Worm (Caenorhabditis elegans) whole organism, mixed stage, embryonic: ENCODE measurements around the gene srt-47.

Experiments used
- ceh-39 ChIP-seq: fragments of 150-350 bp; optimal IDR thresholded peaks from 2 replicates; lab custom pipeline; 2014; ENCODE audit warnings: missing biosample characterization, missing genetic modification characterization
- ceh-83 ChIP-seq: fragments of 200-800 bp; sonication (Bioruptor generic); optimal IDR thresholded peaks from 2 replicates; lab custom pipeline; 2018; ENCODE audit warnings: mild to moderate bottlenecking, missing genetic modification characterization, missing compliant biosample characterization
- elt-1 ChIP-seq: sonication (generic microtip); optimal IDR thresholded peaks from 2 replicates; lab custom pipeline; 2017; ENCODE audit warnings: missing genetic modification characterization, mild to moderate bottlenecking, missing compliant biosample characterization, antibody characterized with exemption, moderate library complexity, borderline replicate concordance; ENCODE audit not compliant: insufficient read depth
- elt-3 ChIP-seq: fragments of 150-350 bp; optimal IDR thresholded peaks from 2 replicates; lab custom pipeline; 2014; ENCODE audit warnings: missing biosample characterization, missing genetic modification characterization
- mab-5 ChIP-seq: fragments of 150-350 bp; optimal IDR thresholded peaks from 2 replicates; lab custom pipeline; 2014; ENCODE audit warnings: missing biosample characterization, missing genetic modification characterization
- mep-1 ChIP-seq: fragments of 150-350 bp; optimal IDR thresholded peaks from 2 replicates; lab custom pipeline; 2017; ENCODE audit warnings: missing biosample characterization, missing genetic modification reagents, missing genetic modification characterization, inconsistent platforms
- nhr-28 ChIP-seq: fragments of 150-350 bp; optimal IDR thresholded peaks from 2 replicates; lab custom pipeline; 2014; ENCODE audit warnings: missing biosample characterization, missing genetic modification characterization
- nhr-76 ChIP-seq: sonication (generic microtip); optimal IDR thresholded peaks from 2 replicates; lab custom pipeline; 2017; ENCODE audit warnings: missing biosample characterization, missing genetic modification characterization
- pha-4 ChIP-seq: fragments of 150-350 bp; optimal IDR thresholded peaks from 2 replicates; lab custom pipeline; 2018; ENCODE audit warnings: missing biosample characterization, missing genetic modification reagents, missing genetic modification characterization
- snpc-4 ChIP-seq: fragments of 150-350 bp; optimal IDR thresholded peaks from 2 replicates; lab custom pipeline; 2014; ENCODE audit warnings: missing biosample characterization, missing genetic modification characterization
- sptf-1 ChIP-seq: sonication (generic microtip); optimal IDR thresholded peaks from 2 replicates; lab custom pipeline; 2017; ENCODE audit warnings: mild to moderate bottlenecking, missing genetic modification characterization, moderate library complexity, missing compliant biosample characterization
- unc-39 ChIP-seq: fragments of 150-350 bp; optimal IDR thresholded peaks from 2 replicates; lab custom pipeline; 2014; ENCODE audit warnings: missing biosample characterization, missing genetic modification characterization
- unc-62 ChIP-seq: fragments of 150-350 bp; optimal IDR thresholded peaks from 2 replicates; lab custom pipeline; 2014; ENCODE audit warnings: missing biosample characterization, missing genetic modification reagents, missing genetic modification characterization
- ztf-11 ChIP-seq: fragments of 150-350 bp; optimal IDR thresholded peaks from 2 replicates; lab custom pipeline; 2014; ENCODE audit warnings: missing biosample characterization, missing genetic modification characterization

DNA sequence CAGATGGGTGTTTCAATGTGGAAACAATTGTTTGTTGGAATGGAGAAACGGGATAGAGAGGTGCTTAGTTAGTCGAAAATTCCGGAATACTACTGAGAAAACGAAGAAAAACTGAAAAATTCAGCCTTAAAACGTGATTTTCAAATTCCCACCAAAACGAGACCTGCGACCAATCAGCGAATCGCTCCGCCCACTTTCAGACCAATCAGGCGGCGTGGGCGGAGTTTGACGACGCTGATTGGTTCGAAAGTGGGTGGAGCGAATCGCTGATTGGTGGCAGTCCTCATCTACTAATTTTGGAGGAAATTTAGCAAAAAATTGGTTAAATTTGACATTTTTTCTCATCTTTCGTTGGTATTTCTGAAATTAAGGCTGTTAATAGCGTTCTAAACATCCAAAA, 25.8 kb downstream of the srt-47 start:
- TF ChIP-seq mep-1 (tag; lab: Kevin White, UChicago): no peak
- TF ChIP-seq unc-62 (GFP tag; lab: Kevin White, UChicago): no peak
- TF ChIP-seq sptf-1 (tag; lab: Kevin White, UChicago): no peak
- TF ChIP-seq ceh-39 (tag; lab: Kevin White, UChicago): no peak
- no peak for TF ChIP-seq nhr-28 (tag; lab: Kevin White, UChicago)
- no peak for TF ChIP-seq ceh-83
- TF ChIP-seq snpc-4 (tag; lab: Kevin White, UChicago): no peak
- no peak for TF ChIP-seq elt-1 (tag; lab: Kevin White, UChicago)
- no peak for TF ChIP-seq nhr-76 (tag; lab: Kevin White, UChicago)
- no peak for TF ChIP-seq pha-4 (tag; lab: Kevin White, UChicago)
- no peak for TF ChIP-seq unc-39 (tag; lab: Kevin White, UChicago)
- TF ChIP-seq ztf-11 (tag; lab: Kevin White, UChicago): no peak
- TF ChIP-seq elt-3 (tag; lab: Kevin White, UChicago): no peak
- no peak for TF ChIP-seq mab-5 (tag; lab: Kevin White, UChicago)
